Worm (Caenorhabditis elegans) whole organism, L4/young adult: Measurements from ENCODE around the gene trxr-2.

Experiments
- W03F9.2 ChIP-seq: fragments of 150-350 bp; optimal IDR thresholded peaks from 2 replicates; lab custom pipeline; 2014; ENCODE audit warnings: missing biosample characterization, missing genetic modification characterization
- him-1 ChIP-seq: sonication (generic microtip); optimal IDR thresholded peaks from 2 replicates; lab custom pipeline; 2016; ENCODE audit warnings: missing genotype, missing genetic modification reagents, missing genetic modification characterization, missing compliant biosample characterization

- no peak for TF ChIP-seq W03F9.2 (tag; lab: Kevin White, UChicago)
- no peak for TF ChIP-seq him-1 (tag; lab: Kevin White, UChicago)
These were observed 20.8 kb downstream of the trxr-2 start for ce11 chrIII:8934378-8934777.
